Fruit fly (Drosophila melanogaster): ENCODE data around the gene CG4849.
A peak's percentile ranks its signal among the peaks of the same experiment; 100 is the strongest.

Gene CG4849

dm6 chr3R:27987329-27987728 lies 24.1 kb downstream of the CG4849 start (continued):
- no peak for TF ChIP-seq CG7963 (GFP tag; IDR thresholded peaks at IDR 0.05; ENCODE audit: partially characterized antibody)
- TF ChIP-seq dati (GFP tag; IDR thresholded peaks at IDR 0.05), result no peak
- no peak for TF ChIP-seq CG8281 (tag; optimal IDR thresholded peaks at IDR 0.05)
- TF ChIP-seq ken (GFP tag; IDR thresholded peaks at IDR 0.05), result no peak; the same call in 2 of the 3 replicates
- TF ChIP-seq scrt (GFP tag; optimal IDR thresholded peaks at IDR 0.05), result peak; percentile 36
- TF ChIP-seq z (GFP tag; IDR thresholded peaks at IDR 0.05), result no peak
- TF ChIP-seq fd64A (GFP tag; optimal IDR thresholded peaks at IDR 0.05), result no peak
- no peak for TF ChIP-seq CG7928 (GFP tag; optimal IDR thresholded peaks at IDR 0.05)
- TF ChIP-seq pzg (GFP tag; optimal IDR thresholded peaks at IDR 0.05), result no peak
- TF ChIP-seq CG3838 (GFP tag; optimal IDR thresholded peaks at IDR 0.05), result no peak
- TF ChIP-seq CG7556 (GFP tag; optimal IDR thresholded peaks at IDR 0.05), result peak; percentile 67
- TF ChIP-seq CG5180 (GFP tag; optimal IDR thresholded peaks at IDR 0.05), result no peak
- peak; percentile 35; the same call in 1 of the 3 replicates for TF ChIP-seq ase (GFP tag; IDR thresholded peaks at IDR 0.05)
- no peak for TF ChIP-seq Mes4 (GFP tag; optimal IDR thresholded peaks at IDR 0.05)
- TF ChIP-seq sr (GFP tag; IDR thresholded peaks at IDR 0.05), result no peak
- peak; percentile 70 for TF ChIP-seq esg (GFP tag; conservative IDR thresholded peaks at IDR 0.05)
- TF ChIP-seq CoRest (tag; optimal IDR thresholded peaks at IDR 0.05), result peak; percentile 84
- no peak for TF ChIP-seq CG7745 (tag; optimal IDR thresholded peaks at IDR 0.05)
- TF ChIP-seq Camta (GFP tag; optimal IDR thresholded peaks at IDR 0.05), result no peak
- no peak for TF ChIP-seq lbe (GFP tag; optimal IDR thresholded peaks at IDR 0.05)
- TF ChIP-seq CG8478 (optimal IDR thresholded peaks at IDR 0.05), result no peak
- TF ChIP-seq CG3407 (GFP tag; optimal IDR thresholded peaks at IDR 0.05), result no peak
- no peak for TF ChIP-seq stwl (tag; optimal IDR thresholded peaks at IDR 0.05)
- no peak for TF ChIP-seq Opbp (GFP tag; IDR thresholded peaks at IDR 0.05; ENCODE audit: partially characterized antibody)
- no peak for TF ChIP-seq pros (GFP tag; optimal IDR thresholded peaks at IDR 0.05)
- no peak for TF ChIP-seq fru (optimal IDR thresholded peaks at IDR 0.05)
- TF ChIP-seq hbn (GFP tag; IDR thresholded peaks at IDR 0.05; ENCODE audit: partially characterized antibody), result no peak
- peak; percentile 77 for TF ChIP-seq CG30403 (GFP tag; optimal IDR thresholded peaks at IDR 0.05)
- peak; percentile 77 for TF ChIP-seq E2f1 (GFP tag; IDR thresholded peaks at IDR 0.05)
- peak; percentile 72 for TF ChIP-seq CG13424 (tag; optimal IDR thresholded peaks at IDR 0.05)
- peak; percentile 46; the same call in 1 of the 2 replicates for TF ChIP-seq danr (GFP tag; IDR thresholded peaks at IDR 0.05)
- TF ChIP-seq HHEX (GFP tag; optimal IDR thresholded peaks at IDR 0.05), result peak; percentile 59
- peak; percentile 57 for TF ChIP-seq CG14667 (GFP tag; IDR thresholded peaks at IDR 0.05)
- TF ChIP-seq CG17802 (tag; optimal IDR thresholded peaks at IDR 0.05), result no peak
- TF ChIP-seq ac (GFP tag; optimal IDR thresholded peaks at IDR 0.05), result no peak
- TF ChIP-seq CG3726 (GFP tag; IDR thresholded peaks at IDR 0.05), result no peak
- no peak for TF ChIP-seq CG30020 (tag; optimal IDR thresholded peaks at IDR 0.05)
- TF ChIP-seq Dad (GFP tag; optimal IDR thresholded peaks at IDR 0.05), result no peak
- peak; percentile 19 for TF ChIP-seq Dip3 (GFP tag; optimal IDR thresholded peaks at IDR 0.05)
- TF ChIP-seq CG10321 (GFP tag; IDR thresholded peaks at IDR 0.05), result no peak
- peak; percentile 56; the same call in 1 of the 3 replicates for TF ChIP-seq otp (GFP tag; IDR thresholded peaks at IDR 0.05)
- no peak for TF ChIP-seq abd-A (tag; optimal IDR thresholded peaks at IDR 0.05)
- no peak for TF ChIP-seq Dp (GFP tag; optimal IDR thresholded peaks at IDR 0.05)
- peak; percentile 8 for TF ChIP-seq Asciz (GFP tag; optimal IDR thresholded peaks at IDR 0.05)
- no peak for TF ChIP-seq Lpt (GFP tag; optimal IDR thresholded peaks at IDR 0.05)
- no peak for TF ChIP-seq CG4404 (GFP tag; IDR thresholded peaks at IDR 0.05)
- peak; percentile 79 for TF ChIP-seq tgo (GFP tag; IDR thresholded peaks at IDR 0.05)
- TF ChIP-seq CG10147 (GFP tag; optimal IDR thresholded peaks at IDR 0.05), result peak; percentile 69
- no peak for TF ChIP-seq CG8359 (GFP tag; optimal IDR thresholded peaks at IDR 0.05; ENCODE audit: borderline replicate concordance)
- TF ChIP-seq prd (optimal IDR thresholded peaks at IDR 0.05), result no peak
- peak; percentile 64 for TF ChIP-seq prd (GFP tag; IDR thresholded peaks at IDR 0.05)
- no peak for TF ChIP-seq CG15696 (tag; optimal IDR thresholded peaks at IDR 0.05)
